Fruit fly (Drosophila melanogaster) whole organism, embryonic: ENCODE data around the gene CG15196.
A peak's percentile ranks its signal among the peaks of the same experiment; 100 is the strongest.

ENCODE experiments used
- Abd-B ChIP-seq: fragments of 200-800 bp; sonication (Bioruptor generic); optimal IDR thresholded peaks from 2 replicates; lab custom pipeline; 2018; ENCODE audit warnings: missing biosample characterization, mild to moderate bottlenecking, missing genetic modification characterization, moderate library complexity
- Antp ChIP-seq: fragments of 200-800 bp; sonication (Bioruptor generic); optimal IDR thresholded peaks from 3 replicates; lab custom pipeline; 2016; ENCODE audit warnings: missing biosample characterization, missing genetic modification characterization
- Asciz ChIP-seq: fragments of 200-800 bp; sonication (Bioruptor generic); optimal IDR thresholded peaks from 2 replicates; lab custom pipeline; 2017; ENCODE audit warnings: missing biosample characterization, mild to moderate bottlenecking, missing genetic modification characterization, missing genetic modification reagents
- Bgb ChIP-seq: fragments of 200-800 bp; sonication (Bioruptor generic); IDR thresholded peaks from 2 replicates; pipeline ENCODE4 v1.3.6; 2022; ENCODE audit warnings: missing biosample characterization, missing genetic modification characterization; ENCODE audit not compliant: partially characterized antibody
- CG10267 ChIP-seq: fragments of 200-800 bp; sonication (Bioruptor generic); optimal IDR thresholded peaks from 2 replicates; lab custom pipeline; 2018; ENCODE audit warnings: missing biosample characterization, mild to moderate bottlenecking, missing genetic modification characterization, moderate library complexity
- CG10565 ChIP-seq: fragments of 200-800 bp; sonication (Bioruptor generic); optimal IDR thresholded peaks from 3 replicates; lab custom pipeline; 2016; ENCODE audit warnings: missing biosample characterization, mild to moderate bottlenecking, missing genetic modification characterization
- CG10654 ChIP-seq: fragments of 200-800 bp; sonication (Bioruptor generic); optimal IDR thresholded peaks from 2 replicates; lab custom pipeline; 2016; ENCODE audit warnings: missing biosample characterization, missing genetic modification characterization
- CG11696 ChIP-seq: fragments of 200-800 bp; sonication (Bioruptor generic); IDR thresholded peaks from 2 replicates; pipeline ENCODE4 v1.3.6; 2022; ENCODE audit warnings: missing biosample characterization, missing genetic modification characterization
- CG12104 ChIP-seq: fragments of 200-800 bp; sonication (Bioruptor generic); optimal IDR thresholded peaks from 3 replicates; lab custom pipeline; 2016; ENCODE audit warnings: missing biosample characterization, missing genetic modification characterization
- CG12391 ChIP-seq: fragments of 200-800 bp; sonication (Bioruptor generic); optimal IDR thresholded peaks from 3 replicates; lab custom pipeline; 2018; ENCODE audit warnings: missing biosample characterization, mild to moderate bottlenecking, missing genetic modification characterization, moderate library complexity
- CG17186 ChIP-seq: fragments of 200-800 bp; sonication (Bioruptor generic); optimal IDR thresholded peaks from 3 replicates; lab custom pipeline; 2017; ENCODE audit warnings: missing biosample characterization, missing genetic modification reagents, missing genetic modification characterization
- CG18262 ChIP-seq: fragments of 200-800 bp; optimal IDR thresholded peaks from 3 replicates; lab custom pipeline; 2019; ENCODE audit warnings: missing biosample characterization, mild to moderate bottlenecking, missing genetic modification characterization, moderate library complexity
- CG1832 ChIP-seq: fragments of 200-800 bp; sonication (Bioruptor generic); optimal IDR thresholded peaks from 2 replicates; lab custom pipeline; 2017; ENCODE audit warnings: missing biosample characterization, mild to moderate bottlenecking, missing genetic modification characterization, inconsistent platforms
- CG2875 ChIP-seq: fragments of 200-800 bp; sonication (Bioruptor generic); optimal IDR thresholded peaks from 2 replicates; lab custom pipeline; 2017; ENCODE audit warnings: missing biosample characterization, mild to moderate bottlenecking, missing genetic modification characterization, missing genetic modification reagents
- CG30403 ChIP-seq: fragments of 200-800 bp; sonication (Bioruptor generic); optimal IDR thresholded peaks from 3 replicates; lab custom pipeline; 2016; ENCODE audit warnings: missing biosample characterization, missing genetic modification characterization
- CG3847 ChIP-seq: fragments of 200-800 bp; sonication (Bioruptor generic); IDR thresholded peaks from 2 replicates; pipeline ENCODE4 v1.3.6; 2022; ENCODE audit warnings: missing biosample characterization, missing genetic modification characterization
- CG42726 ChIP-seq: fragments of 200-800 bp; sonication (Bioruptor generic); IDR thresholded peaks from 2 replicates; pipeline ENCODE4 v1.3.6; 2022; ENCODE audit warnings: missing biosample characterization, missing genetic modification characterization; ENCODE audit not compliant: partially characterized antibody
- CG4707 ChIP-seq: fragments of 200-800 bp; sonication (Bioruptor generic); optimal IDR thresholded peaks from 2 replicates; lab custom pipeline; 2018; ENCODE audit warnings: missing biosample characterization, mild to moderate bottlenecking, missing genetic modification characterization, moderate library complexity
- CG5245 ChIP-seq: fragments of 200-800 bp; sonication (Bioruptor generic); optimal IDR thresholded peaks from 3 replicates; lab custom pipeline; 2016; ENCODE audit warnings: missing biosample characterization, missing genetic modification characterization
- CG6765 ChIP-seq: fragments of 200-800 bp; sonication (Bioruptor generic); optimal IDR thresholded peaks from 3 replicates; lab custom pipeline; 2017; ENCODE audit warnings: missing biosample characterization, mild to moderate bottlenecking, missing genetic modification characterization
- Dad ChIP-seq: fragments of 200-800 bp; sonication (Bioruptor generic); optimal IDR thresholded peaks from 3 replicates; lab custom pipeline; 2016; ENCODE audit warnings: missing biosample characterization, missing genetic modification characterization
- ERR ChIP-seq: fragments of 200-800 bp; sonication (Bioruptor generic); optimal IDR thresholded peaks from 2 replicates; lab custom pipeline; 2016; ENCODE audit warnings: missing biosample characterization, missing genetic modification characterization
- Ets65A ChIP-seq: fragments of 200-800 bp; sonication (Bioruptor generic); peaks from one replicate; lab custom pipeline; 2016; ENCODE audit warnings: missing biosample characterization, missing genetic modification characterization
- Ets97D ChIP-seq: fragments of 200-800 bp; sonication (Bioruptor generic); optimal IDR thresholded peaks from 3 replicates; lab custom pipeline; 2016; ENCODE audit warnings: missing biosample characterization, missing genetic modification characterization
- Fer1 ChIP-seq: fragments of 200-800 bp; sonication (Bioruptor generic); optimal IDR thresholded peaks from 2 replicates; lab custom pipeline; 2017; ENCODE audit warnings: missing biosample characterization, mild to moderate bottlenecking, missing genetic modification characterization
- Hsf ChIP-seq: fragments of 200-800 bp; sonication (Bioruptor generic); optimal IDR thresholded peaks from 3 replicates; lab custom pipeline; 2016; ENCODE audit warnings: missing biosample characterization, missing genetic modification characterization
- Ravus ChIP-seq: fragments of 200-800 bp; sonication (Bioruptor generic); IDR thresholded peaks from 2 replicates; pipeline ENCODE4 v1.3.6; 2022; ENCODE audit warnings: missing biosample characterization, missing genetic modification characterization
- Sin3A ChIP-seq: fragments of >200 bp; optimal IDR thresholded peaks from 2 replicates; lab custom pipeline; 2018
- Stat92E ChIP-seq, 3 experiments: fragments of >200 bp in 2 of 3; fragments of 200-800 bp in 1 of 3; sonication (Bioruptor generic) in 1 of 3; optimal IDR thresholded peaks; 2 replicates each; lab custom pipeline; 2017 to 2019; ENCODE audit warnings: missing biosample characterization in 3 of 3, missing genetic modification characterization in 3 of 3, mild to moderate bottlenecking in 1 of 3, moderate library complexity in 1 of 3
- ash1 ChIP-seq: fragments of 200-800 bp; sonication (Bioruptor generic); optimal IDR thresholded peaks from 2 replicates; lab custom pipeline; 2018; ENCODE audit warnings: missing biosample characterization, mild to moderate bottlenecking, missing genetic modification characterization
- bigmax ChIP-seq: fragments of 200-800 bp; sonication (Bioruptor generic); optimal IDR thresholded peaks from 2 replicates; lab custom pipeline; 2018; ENCODE audit warnings: missing biosample characterization, mild to moderate bottlenecking, missing genetic modification characterization
- cato ChIP-seq: fragments of 200-800 bp; sonication (Bioruptor generic); optimal IDR thresholded peaks from 2 replicates; lab custom pipeline; 2016; ENCODE audit warnings: missing biosample characterization, missing genetic modification characterization, borderline replicate concordance
- chm ChIP-seq: fragments of 200-800 bp; sonication (Bioruptor generic); IDR thresholded peaks from 2 replicates; pipeline ENCODE4 v1.3.6; 2022; ENCODE audit warnings: missing biosample characterization, missing genetic modification characterization
- crp ChIP-seq, 2 experiments: fragments of 200-800 bp; sonication (Bioruptor generic); optimal IDR thresholded peaks; 2 replicates in 1 of 2; 3 replicates in 1 of 2; lab custom pipeline; 2017; ENCODE audit warnings: missing biosample characterization in 2 of 2, missing genetic modification characterization in 2 of 2, mild to moderate bottlenecking in 1 of 2, moderate library complexity in 1 of 2
- dpn ChIP-seq, 2 experiments: fragments of 200-800 bp; sonication (Bioruptor generic); optimal IDR thresholded peaks; 3 replicates each; lab custom pipeline; 2016; ENCODE audit warnings: missing biosample characterization in 2 of 2, missing genetic modification characterization in 2 of 2
- dysf ChIP-seq: fragments of 200-800 bp; sonication (Bioruptor generic); IDR thresholded peaks from 3 replicates; pipeline ENCODE4 v1.3.6; 2022; ENCODE audit warnings: missing biosample characterization, missing genetic modification characterization
- en ChIP-seq: fragments of 200-800 bp; sonication (Bioruptor generic); optimal IDR thresholded peaks from 2 replicates; lab custom pipeline; 2016; ENCODE audit warnings: missing biosample characterization, missing genetic modification characterization
- her ChIP-seq: fragments of 200-800 bp; sonication (Bioruptor generic); optimal IDR thresholded peaks from 2 replicates; lab custom pipeline; 2016; ENCODE audit warnings: missing biosample characterization, missing genetic modification characterization
- kni ChIP-seq: fragments of 200-800 bp; sonication (Bioruptor generic); optimal IDR thresholded peaks from 3 replicates; lab custom pipeline; 2017; ENCODE audit warnings: mild to moderate bottlenecking, missing biosample characterization, missing genetic modification reagents, missing genetic modification characterization
- nerfin-1 ChIP-seq: fragments of 200-800 bp; sonication (Bioruptor generic); optimal IDR thresholded peaks from 3 replicates; lab custom pipeline; 2019; ENCODE audit warnings: missing biosample characterization, mild to moderate bottlenecking, missing genetic modification characterization, moderate library complexity
- nom ChIP-seq: fragments of 200-800 bp; sonication (Bioruptor generic); optimal IDR thresholded peaks from 2 replicates; lab custom pipeline; 2017; ENCODE audit warnings: missing biosample characterization, missing genetic modification characterization, mild to moderate bottlenecking, moderate library complexity, missing genetic modification reagents
- psq ChIP-seq: fragments of 200-800 bp; sonication (Bioruptor generic); optimal IDR thresholded peaks from 2 replicates; lab custom pipeline; 2017; ENCODE audit warnings: missing biosample characterization, missing genetic modification characterization
- pum ChIP-seq: fragments of 200-800 bp; sonication (Bioruptor generic); optimal IDR thresholded peaks from 2 replicates; lab custom pipeline; 2016; ENCODE audit warnings: missing biosample characterization, missing genetic modification characterization
- sc ChIP-seq, 3 experiments: fragments of >200 bp in 2 of 3; fragments of 200-800 bp in 1 of 3; sonication (Bioruptor generic) in 1 of 3; optimal IDR thresholded peaks; 2 replicates in 2 of 3; 3 replicates in 1 of 3; lab custom pipeline; 2017; ENCODE audit warnings: mild to moderate bottlenecking in 1 of 3, missing biosample characterization in 1 of 3, missing genetic modification characterization in 1 of 3, missing genetic modification reagents in 1 of 3
- sim ChIP-seq: fragments of 200-800 bp; sonication (Bioruptor generic); IDR thresholded peaks from 2 replicates; pipeline ENCODE4 v1.3.6; 2022; ENCODE audit warnings: missing biosample characterization, missing genetic modification characterization
- stwl ChIP-seq: fragments of 200-800 bp; sonication (Bioruptor generic); optimal IDR thresholded peaks from 3 replicates; lab custom pipeline; 2018; ENCODE audit warnings: missing biosample characterization, mild to moderate bottlenecking, missing genetic modification characterization, moderate library complexity
- tio ChIP-seq: fragments of 200-800 bp; sonication (Bioruptor generic); optimal IDR thresholded peaks from 2 replicates; lab custom pipeline; 2017; ENCODE audit warnings: missing biosample characterization, missing genetic modification characterization, inconsistent platforms

Gene CG15196

dm6 chrX:11409647-11410046 lies at the start of gene CG15196:
CG15196 (plus strand) TSS chrX:11409947.
- TF ChIP-seq Stat92E (GFP tag; optimal IDR thresholded peaks at IDR 0.05; lab: Kevin White, UChicago) (no peak), CG2875 (GFP tag; lab: Kevin White, UChicago) (no peak), CG3847 (no peak), CG18262 (tag; lab: Kevin White, UChicago) (no peak), cato (no peak)

dm6 chrX:11367783-11368509 lies 41.8 kb upstream of the CG15196 start, which contains the start of the genes hop and Tim8:
hop (minus strand) TSS chrX:11368098.
Tim8 (plus strand) TSS chrX:11368445.
- no peak for TF ChIP-seq CG11696 (GFP tag; lab: Robert Waterston, UW)
- TF ChIP-seq Bgb (GFP tag; lab: Robert Waterston, UW): peak; percentile 90
- no peak for TF ChIP-seq CG5245 (GFP tag; lab: Kevin White, UChicago)
- TF ChIP-seq CG10267 (tag; lab: Kevin White, UChicago): peak; percentile 41
- TF ChIP-seq tio (GFP tag; lab: Kevin White, UChicago): no peak
- TF ChIP-seq stwl (tag; lab: Kevin White, UChicago): peak; percentile 51
- TF ChIP-seq CG30403 (GFP tag; lab: Kevin White, UChicago): no peak
- peak in 1 of 2 experiments; percentile 74 for TF ChIP-seq crp (GFP tag; optimal IDR thresholded peaks at IDR 0.05; lab: Kevin White, UChicago)
- TF ChIP-seq Hsf: no peak
- TF ChIP-seq en (GFP tag; lab: Kevin White, UChicago): no peak
- TF ChIP-seq CG10565 (GFP tag; lab: Kevin White, UChicago): no peak
- TF ChIP-seq CG6765 (GFP tag; lab: Kevin White, UChicago): no peak
- TF ChIP-seq sc (optimal IDR thresholded peaks at IDR 0.05; lab: Kevin White, UChicago): no peak
- no peak for TF ChIP-seq sc (GFP tag; optimal IDR thresholded peaks at IDR 0.05; lab: Kevin White, UChicago)
- TF ChIP-seq psq (GFP tag; lab: Kevin White, UChicago): no peak
- no peak for TF ChIP-seq Antp (GFP tag; lab: Kevin White, UChicago)
- TF ChIP-seq chm: no peak
- peak; percentile 50 for TF ChIP-seq CG17186 (GFP tag; lab: Kevin White, UChicago)
- peak; percentile 79 for TF ChIP-seq Sin3A (lab: Kevin White, UChicago)
- no peak for TF ChIP-seq CG10654
- TF ChIP-seq pum (GFP tag; lab: Kevin White, UChicago): no peak
- TF ChIP-seq Fer1 (GFP tag; lab: Kevin White, UChicago): no peak
- no peak for TF ChIP-seq nerfin-1
- TF ChIP-seq dysf (GFP tag; lab: Robert Waterston, UW): no peak
- TF ChIP-seq CG12104 (GFP tag; lab: Kevin White, UChicago): no peak
- TF ChIP-seq Ravus: no peak
- no peak for TF ChIP-seq CG4707 (GFP tag; lab: Kevin White, UChicago)
- no peak for TF ChIP-seq nom (GFP tag; lab: Kevin White, UChicago)
- TF ChIP-seq sim (GFP tag; lab: Robert Waterston, UW): no peak
- no peak for TF ChIP-seq Asciz
- peak; percentile 10 for TF ChIP-seq CG12391 (tag; lab: Kevin White, UChicago)
- peak; percentile 94 for TF ChIP-seq bigmax (GFP tag; lab: Kevin White, UChicago)
- TF ChIP-seq Ets65A (GFP tag; lab: Kevin White, UChicago): peak; percentile 59
- TF ChIP-seq CG42726: peak; percentile 71; the same call in 1 of the 2 replicates
- no peak for TF ChIP-seq Abd-B (GFP tag; lab: Kevin White, UChicago)
- no peak for TF ChIP-seq ERR (GFP tag; lab: Kevin White, UChicago)
- no peak for TF ChIP-seq kni
- TF ChIP-seq her (GFP tag; lab: Kevin White, UChicago): no peak
- TF ChIP-seq Dad (GFP tag; lab: Kevin White, UChicago): no peak
- no peak for TF ChIP-seq CG1832 (GFP tag; lab: Kevin White, UChicago)
- TF ChIP-seq Ets97D (GFP tag; lab: Kevin White, UChicago): peak; percentile 52
- TF ChIP-seq CG2875 (GFP tag; lab: Kevin White, UChicago): no peak
- TF ChIP-seq dpn (GFP tag; optimal IDR thresholded peaks at IDR 0.05; lab: Kevin White, UChicago): no peak
- TF ChIP-seq ash1 (GFP tag; lab: Kevin White, UChicago): no peak
